Worm (Caenorhabditis elegans) whole organism, young adult: ENCODE data around the gene hpo-28.
A peak's percentile ranks its signal among the peaks of the same experiment; 100 is the strongest.

Experiments
- C06A6.2 ChIP-seq: fragments of 200-800 bp; sonication (Bioruptor generic); conservative IDR thresholded peaks from 2 replicates; pipeline ENCODE4 v1.3.6; 2022; ENCODE audit warnings: missing genetic modification characterization, missing compliant biosample characterization
- C17E4.6 ChIP-seq: fragments of 200-800 bp; sonication (Bioruptor generic); IDR thresholded peaks from 2 replicates; pipeline ENCODE4 v1.3.6; 2022; ENCODE audit warnings: missing genetic modification reagents, missing genetic modification characterization, missing compliant biosample characterization
- F23B12.7 ChIP-seq: sonication (generic microtip); optimal IDR thresholded peaks from 2 replicates; lab custom pipeline; 2017; ENCODE audit warnings: missing genetic modification characterization, mild to moderate bottlenecking, missing compliant biosample characterization, antibody characterized with exemption, moderate library complexity; ENCODE audit not compliant: insufficient read depth
- F33H1.4 ChIP-seq: fragments of 200-800 bp; sonication (Bioruptor generic); IDR thresholded peaks from 2 replicates; pipeline ENCODE4 v1.3.6; 2022; ENCODE audit warnings: missing genetic modification reagents, missing genetic modification characterization, missing compliant biosample characterization
- F49E8.2 ChIP-seq: sonication (generic microtip); optimal IDR thresholded peaks from 3 replicates; lab custom pipeline; 2017; ENCODE audit warnings: missing genetic modification characterization, mild to moderate bottlenecking, missing compliant biosample characterization, antibody characterized with exemption, moderate library complexity; ENCODE audit not compliant: insufficient read depth
- F57A8.1 ChIP-seq: fragments of 200-800 bp; sonication (Bioruptor generic); optimal IDR thresholded peaks from 2 replicates; lab custom pipeline; 2018; ENCODE audit warnings: mild to moderate bottlenecking, missing genetic modification characterization, moderate library complexity, missing compliant biosample characterization
- K12H6.12 ChIP-seq: fragments of 200-800 bp; sonication (Bioruptor generic); optimal IDR thresholded peaks from 2 replicates; lab custom pipeline; 2018; ENCODE audit warnings: mild to moderate bottlenecking, missing genetic modification characterization, missing compliant biosample characterization
- Y53F4B.3 ChIP-seq: fragments of 200-800 bp; sonication (Bioruptor generic); IDR thresholded peaks from 2 replicates; pipeline ENCODE4 v1.3.6; 2022; ENCODE audit warnings: missing genetic modification reagents, missing genetic modification characterization, missing compliant biosample characterization
- Y79H2A.3 ChIP-seq: fragments of 200-800 bp; sonication (Bioruptor generic); conservative IDR thresholded peaks from 2 replicates; pipeline ENCODE4 v1.3.6; 2022; ENCODE audit warnings: missing genetic modification reagents, missing genetic modification characterization, missing compliant biosample characterization
- Y95B8A.8 ChIP-seq: fragments of 200-800 bp; sonication (Bioruptor generic); IDR thresholded peaks from 2 replicates; pipeline ENCODE4 v1.3.6; 2022; ENCODE audit warnings: missing genetic modification reagents, missing genetic modification characterization, missing compliant biosample characterization
- akir-1 ChIP-seq: fragments of 200-800 bp; sonication (Bioruptor generic); optimal IDR thresholded peaks from 2 replicates; lab custom pipeline; 2018; ENCODE audit warnings: mild to moderate bottlenecking, missing genetic modification characterization, moderate library complexity, missing compliant biosample characterization
- aptf-2 ChIP-seq: fragments of 200-800 bp; sonication (Bioruptor generic); conservative IDR thresholded peaks from 2 replicates; pipeline ENCODE4 v1.3.6; 2022; ENCODE audit warnings: missing genetic modification reagents, missing genetic modification characterization, missing compliant biosample characterization
- aptf-3 ChIP-seq: fragments of 200-800 bp; sonication (Bioruptor generic); IDR thresholded peaks from 2 replicates; pipeline ENCODE4 v1.3.6; 2022; ENCODE audit warnings: missing genetic modification characterization, missing compliant biosample characterization
- atf-7 ChIP-seq: sonication (generic microtip); optimal IDR thresholded peaks from 2 replicates; lab custom pipeline; 2017; ENCODE audit warnings: mild to moderate bottlenecking, missing genetic modification characterization, missing compliant biosample characterization
- athp-1 ChIP-seq: sonication (generic microtip); optimal IDR thresholded peaks from 2 replicates; lab custom pipeline; 2017; ENCODE audit warnings: mild to moderate bottlenecking, missing genetic modification characterization, missing compliant biosample characterization
- attf-3 ChIP-seq: fragments of 200-800 bp; sonication (Bioruptor generic); conservative IDR thresholded peaks from 2 replicates; pipeline ENCODE4 v1.3.6; 2022; ENCODE audit warnings: missing genetic modification reagents, missing genetic modification characterization, missing compliant biosample characterization
- attf-5 ChIP-seq: fragments of 200-800 bp; sonication (Bioruptor generic); optimal IDR thresholded peaks from 2 replicates; lab custom pipeline; 2018; ENCODE audit warnings: mild to moderate bottlenecking, missing genetic modification characterization, missing compliant biosample characterization
- bed-1 ChIP-seq: fragments of 200-800 bp; sonication (Bioruptor generic); IDR thresholded peaks from 2 replicates; pipeline ENCODE4 v1.3.6; 2022; ENCODE audit warnings: missing genetic modification reagents, missing genetic modification characterization, missing compliant biosample characterization
- cebp-1 ChIP-seq, 2 experiments: fragments of 200-800 bp in 1 of 2; sonication (Bioruptor generic) in 1 of 2; sonication (generic microtip) in 1 of 2; IDR thresholded peaks in 1 of 2; optimal IDR thresholded peaks in 1 of 2; 2 replicates each; pipeline versions ENCODE4 v1.3.6 to Lab custom; 2017 to 2022; ENCODE audit warnings: missing compliant biosample characterization in 2 of 2, missing genetic modification characterization in 2 of 2, mild to moderate bottlenecking in 1 of 2, missing genetic modification reagents in 1 of 2, moderate library complexity in 1 of 2
- ceh-79 ChIP-seq: sonication (generic microtip); optimal IDR thresholded peaks from 2 replicates; lab custom pipeline; 2017; ENCODE audit warnings: mild to moderate bottlenecking, missing genetic modification characterization, missing compliant biosample characterization
- die-1 ChIP-seq: sonication (generic microtip); optimal IDR thresholded peaks from 2 replicates; lab custom pipeline; 2016; ENCODE audit warnings: missing genotype, mild to moderate bottlenecking, missing genetic modification characterization, missing compliant biosample characterization
- dox-1 ChIP-seq: fragments of 200-800 bp; sonication (Bioruptor generic); IDR thresholded peaks from 2 replicates; pipeline ENCODE4 v1.3.6; 2022; ENCODE audit warnings: missing genetic modification reagents, missing genetic modification characterization, missing compliant biosample characterization
- ekl-4 ChIP-seq: fragments of 200-800 bp; sonication (Bioruptor generic); IDR thresholded peaks from 2 replicates; pipeline ENCODE4 v1.3.6; 2022; ENCODE audit warnings: missing genetic modification reagents, missing genetic modification characterization, missing compliant biosample characterization
- hmg-20 ChIP-seq: fragments of 200-800 bp; sonication (Bioruptor generic); IDR thresholded peaks from 2 replicates; pipeline ENCODE4 v1.3.6; 2022; ENCODE audit warnings: missing genetic modification reagents, missing genetic modification characterization, missing compliant biosample characterization
- hsf-1 ChIP-seq: fragments of 200-800 bp; sonication (Bioruptor generic); IDR thresholded peaks from 2 replicates; pipeline ENCODE4 v1.3.6; 2022; ENCODE audit warnings: missing genetic modification reagents, missing genetic modification characterization, missing compliant biosample characterization
- lin-26 ChIP-seq: fragments of 200-800 bp; sonication (Bioruptor generic); IDR thresholded peaks from 2 replicates; pipeline ENCODE4 v1.3.6; 2022; ENCODE audit warnings: missing genetic modification reagents, missing genetic modification characterization, missing compliant biosample characterization
- lin-40 ChIP-seq: sonication (generic microtip); optimal IDR thresholded peaks from 2 replicates; lab custom pipeline; 2016; ENCODE audit warnings: missing genetic modification characterization, mild to moderate bottlenecking, missing compliant biosample characterization, missing genotype, missing genetic modification reagents
- lir-1 ChIP-seq: fragments of 200-800 bp; sonication (Bioruptor generic); conservative IDR thresholded peaks from 2 replicates; pipeline ENCODE4 v1.3.6; 2022; ENCODE audit warnings: missing genetic modification reagents, missing genetic modification characterization, missing compliant biosample characterization
- madf-6 ChIP-seq: fragments of 200-800 bp; sonication (Bioruptor generic); IDR thresholded peaks from 2 replicates; pipeline ENCODE4 v1.3.6; 2022; ENCODE audit warnings: missing genetic modification reagents, missing genetic modification characterization, missing compliant biosample characterization
- mel-28 ChIP-seq: sonication (generic microtip); optimal IDR thresholded peaks from 2 replicates; lab custom pipeline; 2016; ENCODE audit warnings: borderline replicate concordance, mild to moderate bottlenecking, missing genetic modification characterization, missing compliant biosample characterization
- nfya-1 ChIP-seq: sonication (generic microtip); optimal IDR thresholded peaks from 2 replicates; lab custom pipeline; 2017; ENCODE audit warnings: antibody characterized with exemption, missing compliant biosample characterization, missing genetic modification characterization, borderline replicate concordance; ENCODE audit not compliant: insufficient read depth
- nhr-120 ChIP-seq: fragments of 200-800 bp; sonication (Bioruptor generic); IDR thresholded peaks from 2 replicates; pipeline ENCODE4 v1.3.6; 2022; ENCODE audit warnings: missing genetic modification characterization, missing compliant biosample characterization
- nhr-80 ChIP-seq: sonication (generic microtip); optimal IDR thresholded peaks from 2 replicates; lab custom pipeline; 2016; ENCODE audit warnings: missing genetic modification characterization, missing compliant biosample characterization
- pbrm-1 ChIP-seq: fragments of 200-800 bp; sonication (Bioruptor generic); IDR thresholded peaks from 2 replicates; pipeline ENCODE4 v1.3.6; 2022; ENCODE audit warnings: missing genetic modification reagents, missing genetic modification characterization, missing compliant biosample characterization
- rec-8 ChIP-seq, 2 experiments: sonication (generic microtip); optimal IDR thresholded peaks; 2 replicates each; lab custom pipeline; 2016; ENCODE audit warnings: mild to moderate bottlenecking in 2 of 2, missing genetic modification characterization in 2 of 2, missing genetic modification reagents in 2 of 2, missing genotype in 2 of 2, missing biosample characterization in 1 of 2, missing compliant biosample characterization in 1 of 2, moderate library complexity in 1 of 2
- repo-1 ChIP-seq: sonication (generic microtip); optimal IDR thresholded peaks from 2 replicates; lab custom pipeline; 2017; ENCODE audit warnings: mild to moderate bottlenecking, missing genetic modification characterization, missing compliant biosample characterization
- rpc-1 ChIP-seq, 2 experiments: fragments of 150-350 bp in 1 of 2; sonication (generic microtip) in 1 of 2; optimal IDR thresholded peaks; 2 replicates each; lab custom pipeline; 2014 to 2018; ENCODE audit warnings: missing biosample characterization in 1 of 2, missing genetic modification characterization in 1 of 2, missing genetic modification reagents in 1 of 2, missing genotype in 1 of 2
- sea-2 ChIP-seq: fragments of 200-800 bp; sonication (Bioruptor generic); IDR thresholded peaks from 2 replicates; pipeline ENCODE4 v1.3.6; 2022; ENCODE audit warnings: missing genetic modification characterization, missing compliant biosample characterization
- snpc-3.4 ChIP-seq: sonication (generic microtip); optimal IDR thresholded peaks from 2 replicates; lab custom pipeline; 2017; ENCODE audit warnings: missing genetic modification characterization, mild to moderate bottlenecking, missing compliant biosample characterization, antibody characterized with exemption, moderate library complexity, missing genotype, missing genetic modification reagents
- snpc-4 ChIP-seq, 5 experiments: fragments of 150-350 bp in 1 of 5; sonication (generic microtip) in 4 of 5; optimal IDR thresholded peaks; 2 replicates each; lab custom pipeline; 2014 to 2018; ENCODE audit warnings: missing genetic modification characterization in 5 of 5, missing biosample characterization in 3 of 5, antibody characterized with exemption in 2 of 5, mild to moderate bottlenecking in 2 of 5, missing compliant biosample characterization in 2 of 5, missing genotype in 2 of 5, moderate library complexity in 2 of 5, missing genetic modification reagents in 1 of 5
- somi-1 ChIP-seq: fragments of 200-800 bp; sonication (Bioruptor generic); optimal IDR thresholded peaks from 2 replicates; lab custom pipeline; 2018; ENCODE audit warnings: mild to moderate bottlenecking, missing genetic modification characterization, missing compliant biosample characterization
- zfh-2 ChIP-seq: fragments of 200-800 bp; sonication (Bioruptor generic); conservative IDR thresholded peaks from 2 replicates; pipeline ENCODE4 v1.3.6; 2022; ENCODE audit warnings: missing genetic modification reagents, missing genetic modification characterization, missing compliant biosample characterization
- zim-3 ChIP-seq: sonication (generic microtip); optimal IDR thresholded peaks from 2 replicates; lab custom pipeline; 2017; ENCODE audit warnings: mild to moderate bottlenecking, missing genetic modification characterization, moderate library complexity, missing compliant biosample characterization
- ztf-26 ChIP-seq: sonication (generic microtip); optimal IDR thresholded peaks from 2 replicates; lab custom pipeline; 2017; ENCODE audit warnings: missing genetic modification characterization, missing compliant biosample characterization
- ztf-3 ChIP-seq: fragments of 200-800 bp; sonication (Bioruptor generic); optimal IDR thresholded peaks from 2 replicates; lab custom pipeline; 2018; ENCODE audit warnings: mild to moderate bottlenecking, missing genetic modification characterization, missing compliant biosample characterization
- ztf-6 ChIP-seq: fragments of 200-800 bp; sonication (Bioruptor generic); IDR thresholded peaks from 2 replicates; pipeline ENCODE4 v1.3.6; 2022; ENCODE audit warnings: missing genetic modification reagents, missing genetic modification characterization, missing compliant biosample characterization

Gene hpo-28

ce11 chrIII:5721888-5722287 lies 12.8 kb upstream of the hpo-28 start (continued):
- TF ChIP-seq nhr-80 (tag; lab: Kevin White, UChicago) (peak; percentile 48), F23B12.7 (tag; lab: Kevin White, UChicago) (no peak), bed-1 (GFP tag; lab: Robert Waterston, UW) (no peak), aptf-2 (GFP tag; lab: Robert Waterston, UW) (no peak; the same call in 1 of the 2 replicates), attf-5 (GFP tag; lab: Kevin White, UChicago) (peak; percentile 34), rpc-1 (optimal IDR thresholded peaks at IDR 0.05; lab: Kevin White, UChicago) (no peak), rpc-1 (tag; optimal IDR thresholded peaks at IDR 0.05; lab: Kevin White, UChicago) (no peak), nfya-1 (tag; lab: Kevin White, UChicago) (no peak), rec-8 (tag; optimal IDR thresholded peaks at IDR 0.05; lab: Kevin White, UChicago) (no peak), snpc-3.4 (tag; lab: Kevin White, UChicago) (no peak), cebp-1 (GFP tag; IDR thresholded peaks at IDR 0.05; lab: Robert Waterston, UW) (no peak), cebp-1 (tag; optimal IDR thresholded peaks at IDR 0.05; lab: Kevin White, UChicago) (peak; percentile 51), Y53F4B.3 (no peak), K12H6.12 (tag; lab: Kevin White, UChicago) (no peak), F57A8.1 (GFP tag; lab: Kevin White, UChicago) (no peak), ceh-79 (tag; lab: Kevin White, UChicago) (no peak), nhr-120 (no peak), sea-2 (GFP tag; lab: Robert Waterston, UW) (no peak), ztf-26 (tag; lab: Kevin White, UChicago) (no peak), die-1 (tag; lab: Kevin White, UChicago) (no peak), dox-1 (peak; percentile 68), ztf-6 (GFP tag; lab: Robert Waterston, UW) (no peak), pbrm-1 (GFP tag; lab: Robert Waterston, UW) (no peak), madf-6 (GFP tag; lab: Robert Waterston, UW) (peak; percentile 61; the same call in 1 of the 2 replicates), hmg-20 (GFP tag; lab: Robert Waterston, UW) (no peak), lin-40 (tag; lab: Kevin White, UChicago) (peak; percentile 61), ztf-3 (GFP tag; lab: Kevin White, UChicago) (no peak), zim-3 (tag; lab: Kevin White, UChicago) (peak; percentile 5), attf-3 (no peak; the same call in 1 of the 2 replicates), aptf-3 (GFP tag; lab: Robert Waterston, UW) (no peak), ekl-4 (GFP tag; lab: Robert Waterston, UW) (peak; percentile 37; the same call in 1 of the 2 replicates), akir-1 (GFP tag; lab: Kevin White, UChicago) (peak; percentile 69), Y79H2A.3 (GFP tag; lab: Robert Waterston, UW) (no peak), lir-1 (GFP tag; lab: Robert Waterston, UW) (0 out of 2 replicates have a peak, but pooled peaks have one; percentile 29), zfh-2 (GFP tag; lab: Robert Waterston, UW) (no peak), C17E4.6 (GFP tag; lab: Robert Waterston, UW) (no peak), mel-28 (tag; lab: Kevin White, UChicago) (no peak), hsf-1 (GFP tag; lab: Robert Waterston, UW) (no peak), F49E8.2 (tag; lab: Kevin White, UChicago) (no peak), Y95B8A.8 (no peak), lin-26 (no peak), athp-1 (tag; lab: Kevin White, UChicago) (peak; percentile 12), somi-1 (GFP tag; lab: Kevin White, UChicago) (peak; percentile 4), C06A6.2 (no peak), snpc-4 (GFP tag; optimal IDR thresholded peaks at IDR 0.05; lab: Kevin White, UChicago) (no peak), snpc-4 (tag; optimal IDR thresholded peaks at IDR 0.05; lab: Kevin White, UChicago) (peak in 3 of 4 experiments; percentile 40 to 42 (median 42)), atf-7 (no peak), F33H1.4 (GFP tag; lab: Robert Waterston, UW) (peak; percentile 46; the same call in 1 of the 2 replicates), repo-1 (tag; lab: Kevin White, UChicago) (no peak)
